Fruit fly (Drosophila melanogaster) S2 (cell line): ENCODE measurements around the gene CG33090.

Source experiments
- CG8478 ChIP-seq: fragments of >200 bp; optimal IDR thresholded peaks from 2 replicates; lab custom pipeline; 2018
- CTCF ChIP-seq, 2 experiments: fragments of >200 bp; optimal IDR thresholded peaks; 2 replicates each; lab custom pipeline; 2018

- TF ChIP-seq CTCF (optimal IDR thresholded peaks at IDR 0.05; lab: Kevin White, UChicago) (no peak), CG8478 (no peak)
Measured at dm6 chr2L:14350587-14350986, 16.6 kb downstream of the CG33090 start.
